Fruit fly (Drosophila melanogaster) whole organism, embryonic: ENCODE measurements around the gene CG5853.

Experiments
- ATbp ChIP-seq: fragments of 200-800 bp; sonication (Bioruptor generic); optimal IDR thresholded peaks from 2 replicates; lab custom pipeline; 2017; ENCODE audit warnings: missing biosample characterization, mild to moderate bottlenecking, missing genetic modification characterization, missing genetic modification reagents
- Atf3 ChIP-seq: fragments of 200-800 bp; sonication (Bioruptor generic); optimal IDR thresholded peaks from 3 replicates; lab custom pipeline; 2016; ENCODE audit warnings: missing biosample characterization, missing genetic modification characterization
- CG1024 ChIP-seq: fragments of 200-800 bp; sonication (Bioruptor generic); IDR thresholded peaks from 2 replicates; pipeline ENCODE4 v1.3.6; 2022; ENCODE audit warnings: missing biosample characterization, missing genetic modification characterization
- CG10565 ChIP-seq: fragments of 200-800 bp; sonication (Bioruptor generic); optimal IDR thresholded peaks from 3 replicates; lab custom pipeline; 2016; ENCODE audit warnings: missing biosample characterization, mild to moderate bottlenecking, missing genetic modification characterization
- CG10979 ChIP-seq: fragments of 200-800 bp; sonication (Bioruptor generic); optimal IDR thresholded peaks from 2 replicates; lab custom pipeline; 2018; ENCODE audit warnings: missing biosample characterization, mild to moderate bottlenecking, missing genetic modification characterization, moderate library complexity
- CG11085 ChIP-seq: fragments of 200-800 bp; sonication (Bioruptor generic); IDR thresholded peaks from 2 replicates; pipeline ENCODE4 v1.3.6; 2022; ENCODE audit warnings: missing biosample characterization, missing genetic modification characterization
- CG11504 ChIP-seq: fragments of 200-800 bp; sonication (Bioruptor generic); optimal IDR thresholded peaks from 3 replicates; lab custom pipeline; 2019; ENCODE audit warnings: missing biosample characterization, mild to moderate bottlenecking, missing genetic modification characterization, moderate library complexity
- CG13424 ChIP-seq: fragments of 200-800 bp; sonication (Bioruptor generic); optimal IDR thresholded peaks from 2 replicates; lab custom pipeline; 2019; ENCODE audit warnings: missing biosample characterization, mild to moderate bottlenecking, missing genetic modification characterization, moderate library complexity
- CG14667 ChIP-seq: fragments of 200-800 bp; sonication (Bioruptor generic); IDR thresholded peaks from 2 replicates; pipeline ENCODE4 v1.3.6; 2022; ENCODE audit warnings: missing biosample characterization, missing genetic modification characterization
- CG18262 ChIP-seq: fragments of 200-800 bp; optimal IDR thresholded peaks from 3 replicates; lab custom pipeline; 2019; ENCODE audit warnings: missing biosample characterization, mild to moderate bottlenecking, missing genetic modification characterization, moderate library complexity
- CG18599 ChIP-seq: fragments of 200-800 bp; sonication (Bioruptor generic); optimal IDR thresholded peaks from 3 replicates; lab custom pipeline; 2017; ENCODE audit warnings: missing biosample characterization, missing genetic modification characterization, mild to moderate bottlenecking, moderate library complexity, missing genetic modification reagents
- CG2129 ChIP-seq: fragments of 200-800 bp; sonication (Bioruptor generic); IDR thresholded peaks from 2 replicates; pipeline ENCODE4 v1.3.6; 2022; ENCODE audit warnings: missing biosample characterization, missing genetic modification characterization; ENCODE audit not compliant: partially characterized antibody
- CG2712 ChIP-seq: fragments of 200-800 bp; optimal IDR thresholded peaks from 3 replicates; lab custom pipeline; 2019; ENCODE audit warnings: missing biosample characterization, mild to moderate bottlenecking, missing genetic modification characterization, moderate library complexity
- CG3065 ChIP-seq: fragments of 200-800 bp; sonication (Bioruptor generic); optimal IDR thresholded peaks from 2 replicates; lab custom pipeline; 2016; ENCODE audit warnings: missing biosample characterization, missing genetic modification characterization
- CG42726 ChIP-seq: fragments of 200-800 bp; sonication (Bioruptor generic); IDR thresholded peaks from 2 replicates; pipeline ENCODE4 v1.3.6; 2022; ENCODE audit warnings: missing biosample characterization, missing genetic modification characterization; ENCODE audit not compliant: partially characterized antibody
- CG5180 ChIP-seq: fragments of 200-800 bp; sonication (Bioruptor generic); optimal IDR thresholded peaks from 3 replicates; lab custom pipeline; 2017; ENCODE audit warnings: missing biosample characterization, missing genetic modification characterization, mild to moderate bottlenecking, moderate library complexity, missing genetic modification reagents
- CG7745 ChIP-seq: fragments of 200-800 bp; sonication (Bioruptor generic); optimal IDR thresholded peaks from 2 replicates; lab custom pipeline; 2018; ENCODE audit warnings: missing biosample characterization, mild to moderate bottlenecking, missing genetic modification characterization, moderate library complexity
- CG7928 ChIP-seq: fragments of 200-800 bp; sonication (Bioruptor generic); optimal IDR thresholded peaks from 2 replicates; lab custom pipeline; 2017; ENCODE audit warnings: missing biosample characterization, mild to moderate bottlenecking, missing genetic modification characterization
- CG8765 ChIP-seq: fragments of 200-800 bp; sonication (Bioruptor generic); IDR thresholded peaks from 2 replicates; pipeline ENCODE4 v1.3.6; 2022; ENCODE audit warnings: missing biosample characterization, missing genetic modification characterization
- CG9437 ChIP-seq: fragments of 200-800 bp; sonication (Bioruptor generic); optimal IDR thresholded peaks from 2 replicates; lab custom pipeline; 2018; ENCODE audit warnings: missing biosample characterization, mild to moderate bottlenecking, missing genetic modification characterization
- Camta ChIP-seq: fragments of 200-800 bp; sonication (Bioruptor generic); optimal IDR thresholded peaks from 2 replicates; lab custom pipeline; 2016; ENCODE audit warnings: missing biosample characterization, missing genetic modification characterization
- Dip2 ChIP-seq: fragments of 200-800 bp; sonication (Bioruptor generic); IDR thresholded peaks from 2 replicates; pipeline ENCODE4 v1.3.6; 2022; ENCODE audit warnings: missing biosample characterization, missing genetic modification characterization
- Doc2 ChIP-seq: fragments of 200-800 bp; sonication (Bioruptor generic); IDR thresholded peaks from 2 replicates; pipeline ENCODE4 v1.3.6; 2022; ENCODE audit warnings: missing biosample characterization, missing genetic modification characterization
- Dref ChIP-seq: fragments of 200-800 bp; sonication (Bioruptor generic); IDR thresholded peaks from 2 replicates; pipeline ENCODE4 v1.3.6; 2022; ENCODE audit warnings: missing biosample characterization, missing genetic modification characterization
- Eip74EF ChIP-seq, 2 experiments: fragments of 200-800 bp in 1 of 2; fragments of >200 bp in 1 of 2; sonication (Bioruptor generic) in 1 of 2; optimal IDR thresholded peaks; 2 replicates each; lab custom pipeline; 2017 to 2019; ENCODE audit warnings: missing biosample characterization in 2 of 2, missing genetic modification characterization in 2 of 2, mild to moderate bottlenecking in 1 of 2, moderate library complexity in 1 of 2
- Hmr ChIP-seq: fragments of 200-800 bp; sonication (Bioruptor generic); optimal IDR thresholded peaks from 3 replicates; lab custom pipeline; 2017; ENCODE audit warnings: mild to moderate bottlenecking, missing biosample characterization, missing genetic modification reagents, missing genetic modification characterization
- Lim3 ChIP-seq: fragments of 200-800 bp; sonication (Bioruptor generic); IDR thresholded peaks from 2 replicates; pipeline ENCODE4 v1.3.6; 2022; ENCODE audit warnings: missing biosample characterization, missing genetic modification characterization
- Lpt ChIP-seq: fragments of >200 bp; optimal IDR thresholded peaks from 2 replicates; lab custom pipeline; 2018; ENCODE audit warnings: missing biosample characterization, missing genetic modification characterization
- Max ChIP-seq: fragments of 200-800 bp; sonication (Bioruptor generic); optimal IDR thresholded peaks from 2 replicates; lab custom pipeline; 2016; ENCODE audit warnings: missing biosample characterization, mild to moderate bottlenecking, missing genetic modification characterization
- PHDP ChIP-seq: fragments of 200-800 bp; sonication (Bioruptor generic); optimal IDR thresholded peaks from 3 replicates; lab custom pipeline; 2018; ENCODE audit warnings: missing biosample characterization, mild to moderate bottlenecking, missing genetic modification characterization, moderate library complexity
- Poxn ChIP-seq: fragments of 200-800 bp; sonication (Bioruptor generic); IDR thresholded peaks from 2 replicates; pipeline ENCODE4 v1.3.6; 2022; ENCODE audit warnings: missing biosample characterization, missing genetic modification characterization
- Six4 ChIP-seq: fragments of 200-800 bp; sonication (Bioruptor generic); optimal IDR thresholded peaks from 2 replicates; lab custom pipeline; 2016; ENCODE audit warnings: missing biosample characterization, missing genetic modification characterization
- TFAM ChIP-seq: fragments of 200-800 bp; sonication (Bioruptor generic); optimal IDR thresholded peaks from 2 replicates; lab custom pipeline; 2017; ENCODE audit warnings: missing biosample characterization, missing genetic modification characterization, inconsistent platforms
- Xbp1 ChIP-seq: fragments of 200-800 bp; sonication (Bioruptor generic); optimal IDR thresholded peaks from 3 replicates; lab custom pipeline; 2016; ENCODE audit warnings: missing biosample characterization, mild to moderate bottlenecking, missing genetic modification characterization
- bcd ChIP-seq: fragments of 200-800 bp; sonication (Bioruptor generic); optimal IDR thresholded peaks from 2 replicates; lab custom pipeline; 2017; ENCODE audit warnings: missing biosample characterization, mild to moderate bottlenecking, missing genetic modification characterization
- cg ChIP-seq: fragments of 200-800 bp; sonication (Bioruptor generic); optimal IDR thresholded peaks from 3 replicates; lab custom pipeline; 2019; ENCODE audit warnings: missing biosample characterization, mild to moderate bottlenecking, missing genetic modification characterization, moderate library complexity
- dmrt11E ChIP-seq: fragments of 200-800 bp; sonication (Bioruptor generic); optimal IDR thresholded peaks from 3 replicates; lab custom pipeline; 2018; ENCODE audit warnings: missing biosample characterization, mild to moderate bottlenecking, missing genetic modification characterization, moderate library complexity
- dysf ChIP-seq: fragments of 200-800 bp; sonication (Bioruptor generic); IDR thresholded peaks from 3 replicates; pipeline ENCODE4 v1.3.6; 2022; ENCODE audit warnings: missing biosample characterization, missing genetic modification characterization
- emc ChIP-seq: fragments of 200-800 bp; sonication (Bioruptor generic); optimal IDR thresholded peaks from 2 replicates; lab custom pipeline; 2016; ENCODE audit warnings: missing biosample characterization, missing genetic modification characterization
- en ChIP-seq: fragments of 200-800 bp; sonication (Bioruptor generic); optimal IDR thresholded peaks from 2 replicates; lab custom pipeline; 2016; ENCODE audit warnings: missing biosample characterization, missing genetic modification characterization
- fd96Cb ChIP-seq: fragments of 200-800 bp; sonication (Bioruptor generic); optimal IDR thresholded peaks from 2 replicates; lab custom pipeline; 2018; ENCODE audit warnings: missing biosample characterization, mild to moderate bottlenecking, missing genetic modification characterization, moderate library complexity
- gem ChIP-seq: fragments of 200-800 bp; sonication (Bioruptor generic); optimal IDR thresholded peaks from 2 replicates; lab custom pipeline; 2019; ENCODE audit warnings: missing biosample characterization, mild to moderate bottlenecking, missing genetic modification characterization, moderate library complexity
- maf-S ChIP-seq: fragments of 200-800 bp; sonication (Bioruptor generic); optimal IDR thresholded peaks from 2 replicates; lab custom pipeline; 2016; ENCODE audit warnings: missing biosample characterization, missing genetic modification characterization
- nom ChIP-seq: fragments of 200-800 bp; sonication (Bioruptor generic); optimal IDR thresholded peaks from 2 replicates; lab custom pipeline; 2017; ENCODE audit warnings: missing biosample characterization, missing genetic modification characterization, mild to moderate bottlenecking, moderate library complexity, missing genetic modification reagents
- sens ChIP-seq: fragments of 200-800 bp; sonication (Bioruptor generic); peaks from one replicate; lab custom pipeline; 2016; ENCODE audit warnings: missing biosample characterization, missing genetic modification characterization
- sens-2 ChIP-seq: fragments of 200-800 bp; sonication (Bioruptor generic); IDR thresholded peaks from 2 replicates; pipeline ENCODE4 v1.3.6; 2022; ENCODE audit warnings: missing biosample characterization, missing genetic modification characterization
- zfh2 ChIP-seq: fragments of 200-800 bp; sonication (Bioruptor generic); optimal IDR thresholded peaks from 2 replicates; lab custom pipeline; 2016; ENCODE audit warnings: missing biosample characterization, missing genetic modification characterization

Gene CG5853

dm6 chr2L:9984078-9984772, 36.8 kb upstream of the CG5853 start, which contains the start of gene bib (continued):
- TF ChIP-seq CG13424 (tag; lab: Kevin White, UChicago): peak; percentile 86
- peak; percentile 89 for TF ChIP-seq CG11504 (tag; lab: Kevin White, UChicago)
- peak; percentile 81 for TF ChIP-seq PHDP (tag; lab: Kevin White, UChicago)
- TF ChIP-seq ATbp (GFP tag; lab: Kevin White, UChicago): peak; percentile 82
- TF ChIP-seq sens-2 (GFP tag; lab: Robert Waterston, UW): peak; percentile 42; the same call in 1 of the 2 replicates
- no peak for TF ChIP-seq CG2129 (GFP tag; lab: Robert Waterston, UW)
- peak; percentile 88 for TF ChIP-seq Hmr (GFP tag; lab: Kevin White, UChicago)
- no peak for TF ChIP-seq Poxn (GFP tag; lab: Robert Waterston, UW)
- TF ChIP-seq Xbp1 (GFP tag; lab: Kevin White, UChicago): peak; percentile 80
- TF ChIP-seq fd96Cb (tag; lab: Kevin White, UChicago): peak; percentile 85
- peak; percentile 26 for TF ChIP-seq CG7928 (GFP tag; lab: Kevin White, UChicago)
- TF ChIP-seq CG2712: peak; percentile 95
- peak; percentile 80 for TF ChIP-seq CG9437 (GFP tag; lab: Kevin White, UChicago)
- peak in 1 of 2 experiments; percentile 81 for TF ChIP-seq Eip74EF (GFP tag; optimal IDR thresholded peaks at IDR 0.05; lab: Kevin White, UChicago)
- peak; percentile 86 for TF ChIP-seq bcd (GFP tag; lab: Kevin White, UChicago)
- TF ChIP-seq Lim3 (GFP tag; lab: Robert Waterston, UW): no peak
- peak; percentile 90 for TF ChIP-seq CG18599
- no peak for TF ChIP-seq CG11085 (GFP tag; lab: Robert Waterston, UW)
- TF ChIP-seq Atf3 (GFP tag; lab: Kevin White, UChicago): no peak
- no peak for TF ChIP-seq emc
- TF ChIP-seq, all 482 proteins: peak for 324

dm6 chr2L:9982516-9982915, 35.1 kb upstream of the CG5853 start:
- TF ChIP-seq CG10979 (tag; lab: Kevin White, UChicago): peak; percentile 2
- TF ChIP-seq en (GFP tag; lab: Kevin White, UChicago): no peak
- TF ChIP-seq CG42726: no peak
- TF ChIP-seq Six4 (GFP tag; lab: Kevin White, UChicago): no peak
- TF ChIP-seq CG5180: no peak
- TF ChIP-seq CG2712: peak; percentile 5
- peak; percentile 51 for TF ChIP-seq sens (GFP tag; lab: Kevin White, UChicago)
- peak; percentile 48 for TF ChIP-seq nom (GFP tag; lab: Kevin White, UChicago)
- no peak for TF ChIP-seq Doc2 (GFP tag; lab: Robert Waterston, UW)

dm6 chr2L:9981809-9982208, 34.4 kb upstream of the CG5853 start:
- TF ChIP-seq Dref (GFP tag; lab: Robert Waterston, UW) (no peak), zfh2 (GFP tag; lab: Kevin White, UChicago) (no peak), Dip2 (GFP tag; lab: Robert Waterston, UW) (no peak), dmrt11E (tag; lab: Kevin White, UChicago) (peak; percentile 7), Lpt (no peak), gem (tag; lab: Kevin White, UChicago) (no peak), CG10565 (no peak), Atf3 (GFP tag; lab: Kevin White, UChicago) (no peak), CG14667 (no peak), Max (GFP tag; lab: Kevin White, UChicago) (no peak), TFAM (GFP tag; lab: Kevin White, UChicago) (no peak), cg (GFP tag; lab: Kevin White, UChicago) (no peak), CG2712 (peak; percentile 8), Camta (GFP tag; lab: Kevin White, UChicago) (no peak), maf-S (GFP tag; lab: Kevin White, UChicago) (no peak), CG1024 (GFP tag; lab: Robert Waterston, UW) (no peak), CG3065 (no peak), CG7745 (tag; lab: Kevin White, UChicago) (no peak), CG10979 (tag; lab: Kevin White, UChicago) (peak; percentile 31), CG8765 (GFP tag; lab: Robert Waterston, UW) (0 out of 2 replicates have a peak, but pooled peaks have one; percentile 45), CG18262 (tag; lab: Kevin White, UChicago) (no peak), dysf (GFP tag; lab: Robert Waterston, UW) (no peak)
